Worm (Caenorhabditis elegans): ENCODE data around the gene M106.3.

The M106.3 gene

ce11 chrII:10861723-10862486 lies 1.2 kb upstream of the M106.3 start:
- TF ChIP-seq C38D4.7 (GFP tag; optimal IDR thresholded peaks at IDR 0.05) (no peak), elt-2 (tag; optimal IDR thresholded peaks at IDR 0.05) (peak; percentile 60)

- TF ChIP-seq pag-3 (tag; optimal IDR thresholded peaks at IDR 0.05; ENCODE audit: borderline replicate concordance) (no peak), nfya-1 (tag; optimal IDR thresholded peaks at IDR 0.05) (peak; percentile 98)
Measured at ce11 chrII:10861305-10861704, 596 bp upstream of the M106.3 start.

ce11 chrII:10859359-10859758 lies 1.4 kb downstream of the M106.3 start:
- TF ChIP-seq pqm-1 (tag; optimal IDR thresholded peaks at IDR 0.05), result no peak
- no peak for TF ChIP-seq fkh-6 (tag; optimal IDR thresholded peaks at IDR 0.05)
- TF ChIP-seq ttx-3 (tag; optimal IDR thresholded peaks at IDR 0.05), result no peak
- TF ChIP-seq ceh-45 (GFP tag; IDR thresholded peaks at IDR 0.05), result no peak
- TF ChIP-seq T23F11.4 (GFP tag; optimal IDR thresholded peaks at IDR 0.05), result no peak
- no peak for TF ChIP-seq lin-11 (tag; optimal IDR thresholded peaks at IDR 0.05)
- TF ChIP-seq nhr-11 (tag; optimal IDR thresholded peaks at IDR 0.05), result no peak
- TF ChIP-seq ceh-48 (tag; optimal IDR thresholded peaks at IDR 0.05), result no peak
- no peak for TF ChIP-seq unc-55 (GFP tag; optimal IDR thresholded peaks at IDR 0.05)
- TF ChIP-seq K02D7.2 (tag; optimal IDR thresholded peaks at IDR 0.05), result no peak
- TF ChIP-seq ceh-30 (tag; optimal IDR thresholded peaks at IDR 0.05), result no peak
- TF ChIP-seq fax-1 (tag; optimal IDR thresholded peaks at IDR 0.05), result no peak
- no peak for TF ChIP-seq hlh-15 (tag; optimal IDR thresholded peaks at IDR 0.05)
- no peak for TF ChIP-seq tbx-7 (tag; optimal IDR thresholded peaks at IDR 0.05)
- no peak for TF ChIP-seq madf-2 (tag; optimal IDR thresholded peaks at IDR 0.05)
- no peak for TF ChIP-seq ahr-1 (tag; optimal IDR thresholded peaks at IDR 0.05)
- no peak for TF ChIP-seq sox-2 (GFP tag; IDR thresholded peaks at IDR 0.05)
- TF ChIP-seq fkh-10 (GFP tag; optimal IDR thresholded peaks at IDR 0.05), result no peak
- no peak for TF ChIP-seq ceh-14 (tag; optimal IDR thresholded peaks at IDR 0.05)
- no peak for TF ChIP-seq hlh-6 (tag; optimal IDR thresholded peaks at IDR 0.05)

DNA sequence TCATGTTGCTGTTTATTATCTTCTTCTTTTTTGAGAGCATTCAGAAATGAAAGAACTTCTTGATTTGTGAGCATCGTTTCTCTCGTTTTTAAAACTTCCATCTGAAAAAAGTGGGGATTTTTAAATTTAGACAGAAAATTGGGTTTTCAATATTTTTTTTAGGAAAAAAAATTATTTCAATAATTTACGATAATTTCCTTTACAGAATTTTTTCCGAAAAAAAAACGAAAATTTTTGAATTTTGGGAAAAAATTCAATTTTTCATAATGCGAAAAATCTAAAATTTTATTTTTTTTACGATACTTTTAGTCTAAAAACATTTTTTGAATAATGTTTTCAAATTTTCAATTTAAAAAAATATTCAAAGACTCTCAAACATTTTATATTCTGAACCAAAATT lies 3.6 kb downstream of the M106.3 start, which contains the start of gene M106.7:
Gene M106.7, minus strand, starts transcription at position 101 of the 400 bp plus-strand sequence.
- TF ChIP-seq fkh-6 (tag; optimal IDR thresholded peaks at IDR 0.05), result no peak
- no peak for TF ChIP-seq C38D4.7 (GFP tag; optimal IDR thresholded peaks at IDR 0.05)
- TF ChIP-seq dmd-4 (tag; optimal IDR thresholded peaks at IDR 0.05; ENCODE audit: borderline replicate concordance), result no peak
- TF ChIP-seq ceh-18 (tag; optimal IDR thresholded peaks at IDR 0.05), result no peak
- TF ChIP-seq K09A11.1 (tag; optimal IDR thresholded peaks at IDR 0.05; ENCODE audit: insufficient read depth), result no peak
- TF ChIP-seq nfya-1 (tag; optimal IDR thresholded peaks at IDR 0.05), result no peak
- TF ChIP-seq ztf-16 (tag; optimal IDR thresholded peaks at IDR 0.05), result no peak
- no peak for TF ChIP-seq ama-1 (optimal IDR thresholded peaks at IDR 0.05)
- TF ChIP-seq tbx-7 (tag; optimal IDR thresholded peaks at IDR 0.05), result no peak
- TF ChIP-seq pax-1 (tag; optimal IDR thresholded peaks at IDR 0.05), result no peak
- no peak for TF ChIP-seq elt-2 (tag; optimal IDR thresholded peaks at IDR 0.05)
- TF ChIP-seq zip-5 (tag; optimal IDR thresholded peaks at IDR 0.05), result no peak
- TF ChIP-seq pag-3 (tag; optimal IDR thresholded peaks at IDR 0.05; ENCODE audit: borderline replicate concordance), result no peak
- no peak for TF ChIP-seq eyg-1 (tag; optimal IDR thresholded peaks at IDR 0.05)
- TF ChIP-seq ceh-22 (tag; optimal IDR thresholded peaks at IDR 0.05), result no peak
- TF ChIP-seq hlh-15 (tag; optimal IDR thresholded peaks at IDR 0.05), result no peak

DNA sequence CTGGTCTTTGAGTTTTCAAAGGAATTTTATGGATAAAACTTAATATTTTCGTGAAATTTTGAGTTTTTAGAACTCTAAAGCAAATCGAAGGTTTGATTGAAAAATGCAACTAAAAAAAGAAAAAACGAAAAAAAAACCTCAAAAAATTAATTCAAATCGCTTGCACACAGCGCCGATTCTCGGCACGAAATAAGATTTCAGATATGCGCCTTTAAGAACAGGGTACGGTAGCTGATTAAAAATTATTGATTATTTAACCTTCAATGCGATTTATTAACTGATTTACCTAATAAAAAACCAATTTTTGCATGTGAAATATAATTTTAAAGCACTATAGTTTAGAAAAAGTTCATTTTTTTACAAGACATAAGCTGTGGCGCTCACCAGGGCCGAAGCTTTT lies 7.8 kb downstream of the M106.3 start:
- no peak for TF ChIP-seq K02D7.2 (tag; optimal IDR thresholded peaks at IDR 0.05)
- no peak for TF ChIP-seq lin-11 (tag; optimal IDR thresholded peaks at IDR 0.05)
- no peak for TF ChIP-seq pha-2 (tag; optimal IDR thresholded peaks at IDR 0.05)

Data from whole organism, late embryonic.